Worm (Caenorhabditis elegans): ENCODE results near the gene lec-4.

DNA sequence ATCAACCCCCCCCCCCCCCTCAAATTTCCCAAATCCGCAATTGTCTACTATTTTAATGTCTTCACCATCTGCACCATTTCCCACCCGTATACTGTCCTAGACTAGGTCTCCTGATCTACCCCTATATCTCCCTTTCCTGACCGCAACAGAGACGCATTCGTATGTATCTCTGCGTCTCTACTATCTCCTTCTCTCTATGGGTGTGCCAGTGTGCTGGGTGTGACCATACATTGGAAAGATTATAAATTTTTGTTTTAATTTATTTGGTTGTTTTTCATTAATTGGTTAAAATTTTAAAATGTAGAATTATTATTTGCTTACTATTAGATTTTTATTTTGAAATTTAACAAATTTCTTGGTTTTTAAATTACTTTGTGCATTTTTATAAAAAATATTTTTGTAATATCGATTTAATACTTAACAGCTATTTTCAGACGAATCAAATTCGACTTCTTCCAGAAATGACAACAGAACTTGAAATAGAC lies 48.9 kb upstream of the lec-4 start, which contains the start of gene amx-1:
- TF ChIP-seq aptf-3 (GFP tag; IDR thresholded peaks at IDR 0.05), result no peak
- TF ChIP-seq F57C9.4 (tag; optimal IDR thresholded peaks at IDR 0.05), result no peak
- TF ChIP-seq snpc-4 (GFP tag; optimal IDR thresholded peaks at IDR 0.05), result no peak
- TF ChIP-seq snpc-4 (tag; optimal IDR thresholded peaks at IDR 0.05), result no peak
- TF ChIP-seq atf-7 (tag; optimal IDR thresholded peaks at IDR 0.05), result no peak
- no peak for TF ChIP-seq dpl-1 (GFP tag; optimal IDR thresholded peaks at IDR 0.05)
- no peak for TF ChIP-seq lsy-27 (tag; optimal IDR thresholded peaks at IDR 0.05; ENCODE audit: borderline replicate concordance, insufficient read depth)

Measured in whole organism, young adult.